Worm (Caenorhabditis elegans): ENCODE data around the gene F52D2.6.

Gene F52D2.6

DNA sequence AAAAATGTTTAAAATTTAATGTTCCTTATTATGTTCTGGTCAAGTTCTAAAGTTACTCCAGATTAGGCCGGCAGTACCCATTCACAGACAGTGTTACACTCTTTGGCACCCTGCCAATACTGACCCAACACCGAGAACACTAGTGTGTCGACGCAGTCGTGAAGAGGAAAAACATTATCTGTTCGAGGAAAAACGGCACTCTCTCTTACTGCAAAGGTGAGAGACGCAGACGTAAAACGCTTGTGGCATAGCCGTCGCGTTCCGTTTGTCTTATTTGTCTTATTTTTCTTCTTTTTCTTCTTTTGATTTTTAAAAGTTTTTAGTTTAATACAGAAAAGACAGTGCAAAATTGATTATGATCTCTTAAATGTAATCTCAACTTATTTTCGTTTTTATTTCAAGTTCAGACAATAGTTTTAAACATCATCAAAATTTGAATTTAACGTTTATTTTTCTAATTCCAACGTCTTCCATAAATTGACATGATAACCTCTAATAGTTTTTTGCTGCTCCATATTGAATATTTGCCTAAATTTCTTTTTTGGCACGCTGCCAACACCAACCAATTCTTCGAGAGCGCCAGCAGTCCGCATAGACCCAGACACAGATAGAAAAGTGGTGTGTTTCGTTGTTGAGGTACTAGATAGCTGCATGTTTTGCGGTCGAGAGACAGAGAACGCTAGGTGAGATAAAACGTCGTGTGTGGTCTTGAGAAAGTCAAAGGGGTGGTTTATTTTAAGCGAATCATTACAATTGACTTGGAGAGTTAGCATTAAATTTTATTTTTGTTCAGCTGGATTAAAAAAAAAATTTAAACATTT lies 14.7 kb upstream of the F52D2.6 start (continued):
- TF ChIP-seq fos-1 (tag; optimal IDR thresholded peaks at IDR 0.05), result no peak
- TF ChIP-seq nhr-47 (tag; optimal IDR thresholded peaks at IDR 0.05), result peak; percentile 41

DNA sequence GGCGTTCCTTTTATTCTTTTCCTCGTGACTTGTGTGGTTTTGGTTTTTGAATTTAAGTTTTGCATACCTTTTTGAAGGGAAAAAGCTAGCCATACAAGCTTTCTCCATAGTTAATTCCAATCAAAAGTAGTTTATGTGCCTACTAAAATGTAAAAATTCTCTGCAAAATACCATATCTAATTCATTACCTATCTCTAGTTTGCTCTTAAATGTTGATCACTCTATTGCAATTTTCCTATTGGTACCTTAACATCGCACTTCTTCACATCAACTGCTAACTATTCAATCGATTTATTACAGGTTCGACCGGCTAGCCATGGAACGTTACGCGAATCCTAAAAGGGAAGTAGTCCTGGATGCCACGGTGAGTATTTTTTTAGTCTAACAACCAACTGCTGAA lies 13.5 kb upstream of the F52D2.6 start, which contains the start of gene F52D2.7:
Gene F52D2.7 (plus strand): TSS at position 301 of the 400 bp plus-strand sequence.
- TF ChIP-seq pax-3 (tag; optimal IDR thresholded peaks at IDR 0.05) (no peak), nhr-85 (tag) (peak; percentile 40)

DNA sequence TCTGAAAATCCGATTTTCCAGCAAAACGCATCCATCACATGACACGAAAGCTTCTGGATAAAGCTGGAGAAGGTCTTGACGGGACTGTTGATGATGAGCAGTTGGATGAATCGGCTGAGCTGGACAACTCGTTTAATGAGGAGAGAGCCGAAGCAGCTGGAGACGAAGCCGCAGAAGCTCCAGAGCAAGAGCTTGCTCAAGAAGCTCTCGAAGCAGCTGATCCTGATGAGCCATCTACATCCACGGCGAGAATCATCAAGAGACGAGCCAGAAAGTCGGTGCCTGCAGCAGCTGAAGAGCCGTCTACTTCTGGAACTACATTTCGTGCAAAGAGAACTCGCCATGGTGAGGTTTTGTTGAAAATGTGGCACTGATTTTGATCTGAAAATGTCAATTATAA lies 11.4 kb upstream of the F52D2.6 start:
- TF ChIP-seq nhr-85 (tag) (no peak), dpl-1 (GFP tag; optimal IDR thresholded peaks at IDR 0.05) (no peak), unc-62 (GFP tag; optimal IDR thresholded peaks at IDR 0.05) (no peak), isw-1 (GFP tag; IDR thresholded peaks at IDR 0.05) (no peak), unc-30 (tag; optimal IDR thresholded peaks at IDR 0.05) (no peak), nhr-20 (tag; optimal IDR thresholded peaks at IDR 0.05) (no peak), mef-2 (tag; optimal IDR thresholded peaks at IDR 0.05) (no peak), sup-37 (GFP tag; optimal IDR thresholded peaks at IDR 0.05) (no peak), lir-3 (tag; optimal IDR thresholded peaks at IDR 0.05; ENCODE audit: poor library complexity) (no peak), lin-39 (tag; optimal IDR thresholded peaks at IDR 0.05) (no peak), lin-13 (GFP tag; optimal IDR thresholded peaks at IDR 0.05) (no peak), Y116A8C.19 (tag; optimal IDR thresholded peaks at IDR 0.05; ENCODE audit: borderline replicate concordance) (no peak), ztf-11 (tag; optimal IDR thresholded peaks at IDR 0.05) (no peak), C16A3.4 (tag; optimal IDR thresholded peaks at IDR 0.05) (no peak), unc-98 (GFP tag; IDR thresholded peaks at IDR 0.05) (no peak)

- TF ChIP-seq fkh-4 (tag; optimal IDR thresholded peaks at IDR 0.05; ENCODE audit: borderline replicate concordance) (no peak), zag-1 (tag; optimal IDR thresholded peaks at IDR 0.05) (no peak), egl-13 (tag; optimal IDR thresholded peaks at IDR 0.05) (no peak), nhr-47 (tag; optimal IDR thresholded peaks at IDR 0.05) (peak; percentile 78), nhr-237 (tag; optimal IDR thresholded peaks at IDR 0.05) (no peak), snu-23 (GFP tag; optimal IDR thresholded peaks at IDR 0.05) (peak; percentile 74), nhr-28 (tag; optimal IDR thresholded peaks at IDR 0.05) (no peak), ceh-90 (tag; optimal IDR thresholded peaks at IDR 0.05) (no peak), lin-39 (tag; optimal IDR thresholded peaks at IDR 0.05) (peak; percentile 4), nhr-19 (GFP tag; conservative IDR thresholded peaks at IDR 0.05) (peak; percentile 62), tbx-2 (tag; optimal IDR thresholded peaks at IDR 0.05) (peak; percentile 60), lin-14 (GFP tag; optimal IDR thresholded peaks at IDR 0.05) (peak; percentile 84), ceh-63 (GFP tag; optimal IDR thresholded peaks at IDR 0.05) (no peak), mep-1 (tag; optimal IDR thresholded peaks at IDR 0.05) (peak; percentile 62), alr-1 (tag; optimal IDR thresholded peaks at IDR 0.05; ENCODE audit: borderline replicate concordance) (no peak), nhr-90 (tag; optimal IDR thresholded peaks at IDR 0.05; ENCODE audit: poor library complexity) (peak; percentile 36), ama-1 (optimal IDR thresholded peaks at IDR 0.05) (no peak), fkh-8 (tag; optimal IDR thresholded peaks at IDR 0.05) (peak; percentile 31), hlh-4 (tag; optimal IDR thresholded peaks at IDR 0.05) (no peak), sox-4 (tag; optimal IDR thresholded peaks at IDR 0.05) (no peak), C16A3.4 (tag; optimal IDR thresholded peaks at IDR 0.05) (peak; percentile 34), fkh-10 (GFP tag; optimal IDR thresholded peaks at IDR 0.05) (no peak), ceh-8 (GFP tag; optimal IDR thresholded peaks at IDR 0.05) (no peak), ces-1 (GFP tag; optimal IDR thresholded peaks at IDR 0.05) (no peak), mdl-1 (tag; optimal IDR thresholded peaks at IDR 0.05) (peak in 1 of 2 experiments; percentile 64), ets-5 (GFP tag; IDR thresholded peaks at IDR 0.05) (no peak), unc-30 (tag; optimal IDR thresholded peaks at IDR 0.05) (no peak), lin-15B (tag; optimal IDR thresholded peaks at IDR 0.05) (no peak), xbp-1 (tag; optimal IDR thresholded peaks at IDR 0.05) (peak; percentile 66), elt-2 (tag; optimal IDR thresholded peaks at IDR 0.05) (no peak), blmp-1 (tag; optimal IDR thresholded peaks at IDR 0.05) (no peak), unc-130 (tag; optimal IDR thresholded peaks at IDR 0.05) (peak; percentile 30), nhr-85 (tag) (peak; percentile 77)
Observed at ce11 chrX:1964828-1965227, 11.0 kb upstream of the F52D2.6 start.

Measured in whole organism, L1 larva.